Fruit fly (Drosophila melanogaster) whole organism, wandering third instar larva: Measurements from ENCODE around the gene unc-13.

Experiments used
- Abd-B ChIP-seq: fragments of >200 bp; optimal IDR thresholded peaks from 2 replicates; lab custom pipeline; 2017; ENCODE audit warnings: missing biosample characterization, missing genetic modification characterization
- CG9705 ChIP-seq: fragments of 200-800 bp; sonication (Bioruptor generic); optimal IDR thresholded peaks from 2 replicates; lab custom pipeline; 2018; ENCODE audit warnings: missing biosample characterization, mild to moderate bottlenecking, missing genetic modification characterization
- Dfd ChIP-seq: fragments of >200 bp; optimal IDR thresholded peaks from 2 replicates; lab custom pipeline; 2017; ENCODE audit warnings: missing biosample characterization, missing genetic modification characterization
- Hr78 ChIP-seq: fragments of >200 bp; optimal IDR thresholded peaks from 2 replicates; lab custom pipeline; 2017; ENCODE audit warnings: missing biosample characterization, missing genetic modification characterization
- Mio ChIP-seq: sonication (Bioruptor generic); optimal IDR thresholded peaks from 2 replicates; lab custom pipeline; 2016; ENCODE audit warnings: missing biosample characterization, missing genetic modification characterization
- Myc ChIP-seq: fragments of >200 bp; optimal IDR thresholded peaks from 2 replicates; lab custom pipeline; 2017
- OdsH ChIP-seq: fragments of 200-800 bp; sonication (Bioruptor generic); optimal IDR thresholded peaks from 2 replicates; lab custom pipeline; 2016; ENCODE audit warnings: missing biosample characterization, mild to moderate bottlenecking, missing genetic modification characterization
- Rel ChIP-seq, 2 experiments: fragments of 200-800 bp; sonication (Bioruptor generic) in 1 of 2; optimal IDR thresholded peaks; 2 replicates in 1 of 2; 3 replicates in 1 of 2; lab custom pipeline; 2016 to 2019; ENCODE audit warnings: mild to moderate bottlenecking in 2 of 2, missing biosample characterization in 2 of 2, missing genetic modification characterization in 2 of 2, moderate library complexity in 1 of 2
- fru ChIP-seq: fragments of 200-800 bp; sonication (Bioruptor generic); optimal IDR thresholded peaks from 3 replicates; lab custom pipeline; 2016; ENCODE audit warnings: missing biosample characterization, mild to moderate bottlenecking, missing genetic modification characterization
- pan ChIP-seq: fragments of >200 bp; optimal IDR thresholded peaks from 2 replicates; lab custom pipeline; 2017
- psq ChIP-seq: fragments of 200-800 bp; sonication (Bioruptor generic); optimal IDR thresholded peaks from 3 replicates; lab custom pipeline; 2017; ENCODE audit warnings: missing biosample characterization, mild to moderate bottlenecking, missing genetic modification characterization, moderate library complexity
- sv ChIP-seq: fragments of 200-800 bp; sonication (Bioruptor generic); optimal IDR thresholded peaks from 3 replicates; lab custom pipeline; 2016; ENCODE audit warnings: missing biosample characterization, missing genetic modification characterization
- tai ChIP-seq: sonication (Bioruptor generic); optimal IDR thresholded peaks from 2 replicates; lab custom pipeline; 2016; ENCODE audit warnings: missing biosample characterization, missing genetic modification characterization
- usp ChIP-seq: fragments of >200 bp; optimal IDR thresholded peaks from 2 replicates; lab custom pipeline; 2017; ENCODE audit warnings: missing biosample characterization, missing genetic modification characterization

DNA sequence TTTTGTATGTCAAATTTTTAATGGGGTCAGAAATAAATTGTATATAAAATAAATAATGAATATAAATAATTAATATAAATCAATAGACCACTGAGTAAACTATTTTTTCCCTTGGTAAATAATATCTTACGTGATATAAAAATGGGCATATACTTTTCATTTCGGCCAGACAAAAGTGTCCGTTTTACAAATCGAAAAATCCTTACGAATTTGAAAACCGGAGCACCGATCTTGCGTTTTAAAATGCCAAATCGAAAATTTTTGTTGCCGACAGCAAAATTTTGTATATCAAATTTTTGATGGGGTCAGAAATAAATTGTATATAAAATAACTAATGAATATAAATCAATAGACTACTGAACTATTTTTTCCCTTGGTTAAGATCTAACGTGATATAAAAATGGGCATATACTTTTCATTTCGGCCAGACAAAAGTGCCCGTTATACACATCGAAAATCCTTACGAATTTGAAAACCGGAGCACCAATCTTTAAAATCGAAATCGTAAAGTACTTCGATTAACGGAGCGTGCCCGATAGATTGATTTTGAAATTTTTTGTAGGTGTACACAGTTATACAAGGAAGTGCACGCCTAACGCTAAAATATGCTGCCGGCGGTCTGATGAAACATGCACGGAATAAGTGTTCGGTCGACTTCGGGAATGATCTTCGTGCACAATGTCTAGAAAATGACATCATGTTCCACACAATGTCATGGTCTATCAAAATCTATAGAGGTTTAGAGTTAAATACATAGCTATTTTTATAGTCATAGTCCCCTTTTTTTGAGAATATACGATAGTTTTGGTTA, 47.2 kb upstream of the unc-13 start:
- TF ChIP-seq fru (GFP tag; lab: Kevin White, UChicago) (no peak), pan (lab: Kevin White, UChicago) (no peak), Myc (lab: Kevin White, UChicago) (no peak), psq (GFP tag; lab: Kevin White, UChicago) (no peak), Abd-B (GFP tag; lab: Kevin White, UChicago) (no peak), Hr78 (GFP tag; lab: Kevin White, UChicago) (no peak), CG9705 (no peak), tai (GFP tag; lab: Kevin White, UChicago) (no peak), OdsH (GFP tag; lab: Kevin White, UChicago) (no peak), sv (no peak), usp (GFP tag; lab: Kevin White, UChicago) (no peak), Rel (GFP tag; optimal IDR thresholded peaks at IDR 0.05; lab: Kevin White, UChicago) (no peak), Rel (tag; optimal IDR thresholded peaks at IDR 0.05; lab: Kevin White, UChicago) (no peak), Dfd (GFP tag; lab: Kevin White, UChicago) (no peak), Mio (GFP tag; lab: Kevin White, UChicago) (no peak)
